Worm (Caenorhabditis elegans) whole organism, L3 larva: ENCODE measurements around the gene mksr-1.

Source experiments
- nhr-12 ChIP-seq: fragments of 150-350 bp; optimal IDR thresholded peaks from 2 replicates; lab custom pipeline; 2014; ENCODE audit warnings: missing biosample characterization, missing genetic modification characterization
- nhr-25 ChIP-seq: sonication (generic microtip); optimal IDR thresholded peaks from 2 replicates; lab custom pipeline; 2017; ENCODE audit warnings: missing biosample characterization, missing genetic modification characterization
- pha-4 ChIP-seq: fragments of 150-350 bp; optimal IDR thresholded peaks from 2 replicates; lab custom pipeline; 2014; ENCODE audit warnings: missing biosample characterization, missing genetic modification reagents, missing genetic modification characterization
- zag-1 ChIP-seq: fragments of 150-350 bp; optimal IDR thresholded peaks from 2 replicates; lab custom pipeline; 2014; ENCODE audit warnings: missing biosample characterization, missing genetic modification characterization
- ztf-11 ChIP-seq: fragments of 150-350 bp; optimal IDR thresholded peaks from 2 replicates; lab custom pipeline; 2014; ENCODE audit warnings: missing biosample characterization, missing genetic modification characterization

DNA sequence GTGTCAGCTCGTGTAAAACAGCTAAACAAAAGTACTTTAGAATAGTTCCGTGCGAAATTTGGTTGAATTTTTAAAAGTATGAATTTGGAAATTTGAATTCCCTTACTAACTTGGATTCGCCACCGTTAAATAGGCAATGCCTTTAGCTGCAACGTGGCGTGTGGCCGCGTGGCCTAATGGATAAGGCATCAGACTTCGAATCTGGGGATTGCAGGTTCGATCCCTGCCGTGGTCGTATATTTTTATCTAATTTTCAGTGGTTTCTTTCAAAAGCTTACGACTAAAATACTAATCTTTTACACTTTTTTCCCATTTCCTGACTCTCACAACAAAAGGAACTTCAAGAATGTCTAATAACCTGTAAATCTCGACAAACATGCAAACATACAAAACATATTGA, 20.7 kb upstream of the mksr-1 start:
- no peak for TF ChIP-seq ztf-11
- no peak for TF ChIP-seq nhr-25 (tag; lab: Kevin White, UChicago)
- TF ChIP-seq zag-1: no peak
- no peak for TF ChIP-seq pha-4 (tag; lab: Kevin White, UChicago)
- TF ChIP-seq nhr-12: no peak
